Worm (Caenorhabditis elegans) whole organism, late embryonic: ENCODE data around the gene Y75B8A.18.
"Not testable (repeated sequence)": the region's sequence is repeated elsewhere in the genome, so short reads cannot be mapped to it uniquely, and the experiment has no call there.

Experiments used
- C08G9.2 ChIP-seq: sonication (generic microtip); optimal IDR thresholded peaks from 2 replicates; lab custom pipeline; 2016; ENCODE audit warnings: mild to moderate bottlenecking, missing genetic modification characterization, moderate library complexity, missing compliant biosample characterization
- ahr-1 ChIP-seq: sonication (generic microtip); optimal IDR thresholded peaks from 2 replicates; lab custom pipeline; 2016; ENCODE audit warnings: missing genetic modification characterization, missing compliant biosample characterization
- ceh-2 ChIP-seq: sonication (generic microtip); optimal IDR thresholded peaks from 2 replicates; lab custom pipeline; 2016; ENCODE audit warnings: missing genotype, missing genetic modification characterization, missing compliant biosample characterization
- ceh-31 ChIP-seq: sonication (generic microtip); optimal IDR thresholded peaks from 2 replicates; lab custom pipeline; 2016; ENCODE audit warnings: missing genetic modification characterization, missing compliant biosample characterization
- ceh-34 ChIP-seq: sonication (generic microtip); optimal IDR thresholded peaks from 2 replicates; lab custom pipeline; 2016; ENCODE audit warnings: mild to moderate bottlenecking, missing genetic modification characterization, missing compliant biosample characterization
- ceh-6 ChIP-seq: fragments of 200-800 bp; sonication (Bioruptor generic); optimal IDR thresholded peaks from 2 replicates; lab custom pipeline; 2018; ENCODE audit warnings: mild to moderate bottlenecking, missing genetic modification characterization, missing compliant biosample characterization
- dmd-4 ChIP-seq: sonication (generic microtip); optimal IDR thresholded peaks from 2 replicates; lab custom pipeline; 2016; ENCODE audit warnings: borderline replicate concordance, missing genetic modification characterization, missing compliant biosample characterization
- eyg-1 ChIP-seq: sonication (generic microtip); optimal IDR thresholded peaks from 2 replicates; lab custom pipeline; 2016; ENCODE audit warnings: missing genotype, missing genetic modification characterization, missing compliant biosample characterization
- fkh-6 ChIP-seq: sonication (generic microtip); optimal IDR thresholded peaks from 2 replicates; lab custom pipeline; 2016; ENCODE audit warnings: missing genetic modification characterization, missing compliant biosample characterization
- hlh-8 ChIP-seq: sonication (generic microtip); optimal IDR thresholded peaks from 2 replicates; lab custom pipeline; 2016; ENCODE audit warnings: missing genotype, missing genetic modification characterization, missing compliant biosample characterization
- lim-6 ChIP-seq: sonication (generic microtip); optimal IDR thresholded peaks from 2 replicates; lab custom pipeline; 2016; ENCODE audit warnings: missing genetic modification characterization, missing compliant biosample characterization
- lin-11 ChIP-seq: fragments of 200-800 bp; sonication (Bioruptor generic); optimal IDR thresholded peaks from 2 replicates; lab custom pipeline; 2018; ENCODE audit warnings: mild to moderate bottlenecking, missing genetic modification characterization, missing compliant biosample characterization
- nfya-1 ChIP-seq: sonication (generic microtip); optimal IDR thresholded peaks from 2 replicates; lab custom pipeline; 2017; ENCODE audit warnings: missing genetic modification characterization, mild to moderate bottlenecking, missing compliant biosample characterization, antibody characterized with exemption, moderate library complexity
- nhr-11 ChIP-seq: fragments of 150-350 bp; optimal IDR thresholded peaks from 2 replicates; lab custom pipeline; 2014; ENCODE audit warnings: missing biosample characterization, missing genetic modification characterization
- nhr-232 ChIP-seq: sonication (generic microtip); optimal IDR thresholded peaks from 2 replicates; lab custom pipeline; 2016; ENCODE audit warnings: missing genetic modification characterization, missing compliant biosample characterization
- npax-4 ChIP-seq: sonication (generic microtip); optimal IDR thresholded peaks from 2 replicates; lab custom pipeline; 2016; ENCODE audit warnings: missing genetic modification characterization, missing compliant biosample characterization
- pax-1 ChIP-seq: fragments of 150-350 bp; optimal IDR thresholded peaks from 2 replicates; lab custom pipeline; 2014; ENCODE audit warnings: missing biosample characterization, missing genetic modification characterization
- ref-2 ChIP-seq: sonication (generic microtip); optimal IDR thresholded peaks from 2 replicates; lab custom pipeline; 2016; ENCODE audit warnings: missing genetic modification characterization, missing compliant biosample characterization
- sox-2 ChIP-seq: fragments of 200-800 bp; sonication (Bioruptor generic); IDR thresholded peaks from 2 replicates; pipeline ENCODE4 v1.3.6; 2022; ENCODE audit warnings: missing genetic modification reagents, missing genetic modification characterization, missing compliant biosample characterization
- syd-9 ChIP-seq: sonication (generic microtip); optimal IDR thresholded peaks from 2 replicates; lab custom pipeline; 2016; ENCODE audit warnings: mild to moderate bottlenecking, missing genetic modification characterization, moderate library complexity, missing compliant biosample characterization
- tbx-2 ChIP-seq: sonication (generic microtip); optimal IDR thresholded peaks from 2 replicates; lab custom pipeline; 2016; ENCODE audit warnings: missing genetic modification characterization, missing compliant biosample characterization
- tbx-7 ChIP-seq: sonication (generic microtip); optimal IDR thresholded peaks from 2 replicates; lab custom pipeline; 2016; ENCODE audit warnings: missing genotype, missing genetic modification characterization, missing compliant biosample characterization
- unc-55 ChIP-seq: sonication (generic microtip); optimal IDR thresholded peaks from 2 replicates; lab custom pipeline; 2017; ENCODE audit warnings: missing biosample characterization, missing genetic modification reagents, missing genetic modification characterization
- unc-86 ChIP-seq: sonication (generic microtip); optimal IDR thresholded peaks from 2 replicates; lab custom pipeline; 2016; ENCODE audit warnings: missing genetic modification characterization, missing compliant biosample characterization

Y75B8A.18 gene

DNA sequence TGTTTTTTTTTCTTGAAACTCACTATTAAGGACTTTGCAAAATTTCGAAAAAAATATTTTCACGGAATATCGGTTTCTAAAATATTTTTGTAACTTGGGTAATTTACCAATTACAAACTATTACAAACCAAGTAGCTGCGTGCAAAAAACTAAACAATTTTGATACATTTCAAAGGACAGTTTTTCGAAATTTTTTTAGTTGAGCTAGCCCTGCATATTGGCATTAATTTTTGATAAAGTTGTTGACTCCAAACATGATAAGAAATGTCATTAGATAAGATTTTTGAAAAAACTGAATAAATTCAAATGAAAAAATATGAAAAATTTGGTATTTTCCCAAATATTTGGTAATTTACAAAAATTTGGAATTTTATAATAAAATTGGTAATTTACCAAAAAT is 37.8 kb downstream of the Y75B8A.18 start:
- no peak for TF ChIP-seq hlh-8 (tag; lab: Kevin White, UChicago)

DNA sequence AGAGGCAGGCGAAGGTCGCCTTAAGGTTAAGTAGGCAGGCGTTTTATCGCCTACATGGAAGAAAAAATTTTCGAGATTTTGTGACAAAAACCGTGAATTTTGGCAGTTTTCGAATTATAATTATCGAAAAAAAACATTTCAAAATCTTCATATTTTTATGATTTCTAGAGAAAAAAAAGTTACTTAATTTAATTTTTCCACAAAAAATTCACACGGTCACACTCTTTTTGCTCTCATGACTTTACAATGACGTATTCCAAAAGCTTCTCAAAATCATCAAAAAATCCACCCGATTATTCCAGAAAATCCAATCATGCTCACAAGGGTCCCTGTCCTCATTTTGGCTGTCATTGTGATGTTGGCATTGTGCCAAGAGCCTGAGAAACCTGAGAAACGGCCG is 39.9 kb downstream of the Y75B8A.18 start, which contains the start of gene lury-1:
TSS of gene lury-1 (plus strand) at position 301 of the 400 bp plus-strand sequence.
- TF ChIP-seq lim-6 (tag; lab: Kevin White, UChicago), result no peak
- TF ChIP-seq unc-55 (GFP tag; lab: Kevin White, UChicago), result no peak
- TF ChIP-seq C08G9.2, result no peak
- no peak for TF ChIP-seq eyg-1 (tag; lab: Kevin White, UChicago)
- no peak for TF ChIP-seq nhr-11 (tag; lab: Kevin White, UChicago)
- TF ChIP-seq sox-2 (GFP tag; lab: Robert Waterston, UW), result no peak
- TF ChIP-seq ceh-6 (GFP tag; lab: Kevin White, UChicago), result no peak
- no peak for TF ChIP-seq nhr-232

ce11 chrIII:12182919-12183318 is 43.1 kb downstream of the Y75B8A.18 start, which contains the start of gene Y75B8A.10:
TSS of gene Y75B8A.10 (minus strand) at chrIII:12183019.
- TF ChIP-seq hlh-8 (tag; lab: Kevin White, UChicago), result no peak
- TF ChIP-seq npax-4, result no peak
- TF ChIP-seq pax-1 (tag; lab: Kevin White, UChicago), result no peak
- TF ChIP-seq tbx-2, result no peak
- TF ChIP-seq tbx-7 (tag; lab: Kevin White, UChicago), result no peak
- no peak for TF ChIP-seq unc-86

DNA sequence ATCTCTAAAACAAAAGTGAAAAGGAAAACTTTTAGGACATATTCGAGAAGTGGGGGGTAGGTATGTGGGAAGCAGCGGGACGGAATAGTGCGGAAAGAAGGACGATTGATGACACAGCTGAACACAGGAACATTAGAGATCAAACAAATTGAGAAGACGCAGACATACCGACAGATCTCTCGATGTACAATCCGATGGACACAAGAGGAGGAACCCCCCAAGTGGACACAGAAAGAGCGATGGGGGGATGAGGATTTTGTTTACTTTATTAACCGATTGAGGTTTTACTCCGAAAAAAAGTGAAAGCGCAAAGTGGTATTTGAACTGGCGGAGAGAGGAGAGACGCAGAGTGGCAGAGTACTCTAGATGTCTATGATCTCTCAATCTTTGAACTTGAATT is 47.9 kb downstream of the Y75B8A.18 start:
- TF ChIP-seq ref-2 (tag; lab: Kevin White, UChicago) (peak; percentile 41), ceh-31 (tag; lab: Kevin White, UChicago) (peak; percentile 5), syd-9 (tag; lab: Kevin White, UChicago) (no peak), tbx-2 (peak; percentile 42), dmd-4 (tag; lab: Kevin White, UChicago) (peak; percentile 1), ceh-34 (tag; lab: Kevin White, UChicago) (peak; percentile 23), hlh-8 (tag; lab: Kevin White, UChicago) (no peak), ceh-2 (peak; percentile 53), nfya-1 (tag; lab: Kevin White, UChicago) (peak; percentile 44)
- TF ChIP-seq, all 69 proteins: peak for 7

ce11 chrIII:12177145-12177544 is 48.9 kb downstream of the Y75B8A.18 start, which contains the start of gene gly-11:
TSS of gene gly-11 (minus strand) at chrIII:12177245.
- TF ChIP-seq lin-11 (tag; lab: Kevin White, UChicago); ahr-1 (tag; lab: Kevin White, UChicago); fkh-6: not testable (repeated sequence)
